Worm (Caenorhabditis elegans) whole organism, L2 larva: ENCODE results near the gene C26E6.1.
A peak's percentile ranks its signal among the peaks of the same experiment; 100 is the strongest.

Source experiments
- elt-3 ChIP-seq: sonication (generic microtip); optimal IDR thresholded peaks from 2 replicates; lab custom pipeline; 2017; ENCODE audit warnings: missing biosample characterization, missing genetic modification characterization
- gmeb-1 ChIP-seq: fragments of 150-350 bp; optimal IDR thresholded peaks from 2 replicates; lab custom pipeline; 2014; ENCODE audit warnings: missing biosample characterization, missing genetic modification characterization
- nhr-25 ChIP-seq: fragments of 150-350 bp; sonication (generic microtip); optimal IDR thresholded peaks from 3 replicates; lab custom pipeline; 2014; ENCODE audit warnings: missing biosample characterization, missing genetic modification characterization
- nhr-77 ChIP-seq: fragments of 150-350 bp; optimal IDR thresholded peaks from 2 replicates; lab custom pipeline; 2014; ENCODE audit warnings: missing biosample characterization, missing genetic modification characterization
- snpc-4 ChIP-seq: fragments of 150-350 bp; optimal IDR thresholded peaks from 2 replicates; lab custom pipeline; 2014; ENCODE audit warnings: missing biosample characterization, missing genetic modification characterization
- ztf-4 ChIP-seq: fragments of 150-350 bp; optimal IDR thresholded peaks from 2 replicates; lab custom pipeline; 2014; ENCODE audit warnings: missing biosample characterization, missing genetic modification characterization

- TF ChIP-seq snpc-4 (tag; lab: Kevin White, UChicago) (no peak), elt-3 (no peak), ztf-4 (tag; lab: Kevin White, UChicago) (no peak), gmeb-1 (tag; lab: Kevin White, UChicago) (peak; percentile 50), nhr-77 (no peak), nhr-25 (tag; lab: Kevin White, UChicago) (no peak)
Measured at ce11 chrIII:4934896-4935628, 21.6 kb upstream of the C26E6.1 start, which contains the start of gene mrps-18C.
